Worm (Caenorhabditis elegans) whole organism, L3 larva: ENCODE data around the gene plp-1.

Experiments used
- R02D3.7 ChIP-seq: fragments of 150-350 bp; optimal IDR thresholded peaks from 2 replicates; lab custom pipeline; 2014; ENCODE audit warnings: missing biosample characterization, missing genetic modification characterization
- ZK546.5 ChIP-seq: sonication (generic microtip); optimal IDR thresholded peaks from 2 replicates; lab custom pipeline; 2017; ENCODE audit warnings: missing biosample characterization, missing genetic modification characterization
- ama-1 ChIP-seq: fragments of 150-350 bp; optimal IDR thresholded peaks from 2 replicates; lab custom pipeline; 2018
- ceh-16 ChIP-seq: sonication (generic microtip); optimal IDR thresholded peaks from 2 replicates; lab custom pipeline; 2017; ENCODE audit warnings: missing biosample characterization, missing genetic modification characterization
- ceh-82 ChIP-seq: fragments of 150-350 bp; optimal IDR thresholded peaks from 2 replicates; lab custom pipeline; 2014; ENCODE audit warnings: missing biosample characterization, missing genetic modification characterization
- ceh-9 ChIP-seq: sonication (generic microtip); optimal IDR thresholded peaks from 2 replicates; lab custom pipeline; 2018; ENCODE audit warnings: missing biosample characterization, missing genetic modification characterization
- daf-12 ChIP-seq: fragments of 150-350 bp; optimal IDR thresholded peaks from 2 replicates; lab custom pipeline; 2014; ENCODE audit warnings: missing biosample characterization, missing genetic modification reagents, missing genetic modification characterization
- egl-27 ChIP-seq: sonication (generic microtip); optimal IDR thresholded peaks from 4 replicates; lab custom pipeline; 2017; ENCODE audit warnings: missing biosample characterization, missing genetic modification reagents, missing genetic modification characterization
- egl-5 ChIP-seq: fragments of 150-350 bp; optimal IDR thresholded peaks from 2 replicates; lab custom pipeline; 2017; ENCODE audit warnings: missing biosample characterization, missing genetic modification reagents, missing genetic modification characterization, inconsistent platforms
- elt-1 ChIP-seq: fragments of 150-350 bp; optimal IDR thresholded peaks from 2 replicates; lab custom pipeline; 2014; ENCODE audit warnings: missing biosample characterization, missing genetic modification characterization
- eor-1 ChIP-seq, 2 experiments: fragments of 150-350 bp; optimal IDR thresholded peaks; 2 replicates each; lab custom pipeline; 2014 to 2018; ENCODE audit warnings: missing biosample characterization in 2 of 2, missing genetic modification characterization in 2 of 2
- fkh-10 ChIP-seq: sonication (generic microtip); optimal IDR thresholded peaks from 2 replicates; lab custom pipeline; 2017; ENCODE audit warnings: missing biosample characterization, missing genetic modification reagents, missing genetic modification characterization
- fkh-2 ChIP-seq: fragments of 150-350 bp; optimal IDR thresholded peaks from 2 replicates; lab custom pipeline; 2014; ENCODE audit warnings: missing biosample characterization, missing genetic modification reagents, missing genetic modification characterization
- fos-1 ChIP-seq: fragments of 150-350 bp; optimal IDR thresholded peaks from 2 replicates; lab custom pipeline; 2014; ENCODE audit warnings: missing biosample characterization, missing genetic modification characterization
- hmg-11 ChIP-seq: sonication (generic microtip); optimal IDR thresholded peaks from 2 replicates; lab custom pipeline; 2016; ENCODE audit warnings: missing genetic modification characterization, missing compliant biosample characterization
- jun-1 ChIP-seq: fragments of 150-350 bp; optimal IDR thresholded peaks from 2 replicates; lab custom pipeline; 2014; ENCODE audit warnings: missing biosample characterization, missing genetic modification reagents, missing genetic modification characterization
- lin-15B ChIP-seq: fragments of 150-350 bp; optimal IDR thresholded peaks from 2 replicates; lab custom pipeline; 2014; ENCODE audit warnings: missing biosample characterization, missing genetic modification characterization
- lin-39 ChIP-seq: fragments of 150-350 bp; optimal IDR thresholded peaks from 2 replicates; lab custom pipeline; 2018; ENCODE audit warnings: missing biosample characterization, missing genetic modification reagents, missing genetic modification characterization
- lsy-12 ChIP-seq: sonication (generic microtip); optimal IDR thresholded peaks from 2 replicates; lab custom pipeline; 2016; ENCODE audit warnings: mild to moderate bottlenecking, missing genetic modification characterization, missing compliant biosample characterization
- mdl-1 ChIP-seq: fragments of 150-350 bp; optimal IDR thresholded peaks from 2 replicates; lab custom pipeline; 2014; ENCODE audit warnings: missing biosample characterization, missing genetic modification characterization
- mml-1 ChIP-seq: fragments of 150-350 bp; sonication (generic microtip); optimal IDR thresholded peaks from 3 replicates; lab custom pipeline; 2014; ENCODE audit warnings: missing biosample characterization, missing genetic modification characterization
- nfya-1 ChIP-seq: sonication (generic microtip); optimal IDR thresholded peaks from 2 replicates; lab custom pipeline; 2017; ENCODE audit warnings: missing genetic modification characterization, mild to moderate bottlenecking, missing compliant biosample characterization, antibody characterized with exemption, moderate library complexity; ENCODE audit not compliant: insufficient read depth
- nhr-11 ChIP-seq: fragments of 150-350 bp; optimal IDR thresholded peaks from 2 replicates; lab custom pipeline; 2014; ENCODE audit warnings: missing biosample characterization, missing genetic modification characterization
- nhr-25 ChIP-seq: sonication (generic microtip); optimal IDR thresholded peaks from 2 replicates; lab custom pipeline; 2017; ENCODE audit warnings: missing biosample characterization, missing genetic modification characterization
- nhr-76 ChIP-seq: fragments of 150-350 bp; sonication (generic microtip); optimal IDR thresholded peaks from 5 replicates; lab custom pipeline; 2014; ENCODE audit warnings: missing biosample characterization, missing genetic modification characterization
- nhr-77 ChIP-seq: fragments of 150-350 bp; optimal IDR thresholded peaks from 2 replicates; lab custom pipeline; 2014; ENCODE audit warnings: missing biosample characterization, missing genetic modification characterization
- pha-4 ChIP-seq: fragments of 150-350 bp; optimal IDR thresholded peaks from 2 replicates; lab custom pipeline; 2014; ENCODE audit warnings: missing biosample characterization, missing genetic modification reagents, missing genetic modification characterization
- snpc-4 ChIP-seq: fragments of 150-350 bp; optimal IDR thresholded peaks from 2 replicates; lab custom pipeline; 2014; ENCODE audit warnings: missing biosample characterization, missing genetic modification characterization
- unc-62 ChIP-seq: fragments of 150-350 bp; sonication (generic microtip); optimal IDR thresholded peaks from 4 replicates; lab custom pipeline; 2014; ENCODE audit warnings: missing biosample characterization, missing genetic modification reagents, missing genetic modification characterization
- zag-1 ChIP-seq: fragments of 150-350 bp; optimal IDR thresholded peaks from 2 replicates; lab custom pipeline; 2014; ENCODE audit warnings: missing biosample characterization, missing genetic modification characterization
- ztf-11 ChIP-seq: fragments of 150-350 bp; optimal IDR thresholded peaks from 2 replicates; lab custom pipeline; 2014; ENCODE audit warnings: missing biosample characterization, missing genetic modification characterization

plp-1 gene

DNA sequence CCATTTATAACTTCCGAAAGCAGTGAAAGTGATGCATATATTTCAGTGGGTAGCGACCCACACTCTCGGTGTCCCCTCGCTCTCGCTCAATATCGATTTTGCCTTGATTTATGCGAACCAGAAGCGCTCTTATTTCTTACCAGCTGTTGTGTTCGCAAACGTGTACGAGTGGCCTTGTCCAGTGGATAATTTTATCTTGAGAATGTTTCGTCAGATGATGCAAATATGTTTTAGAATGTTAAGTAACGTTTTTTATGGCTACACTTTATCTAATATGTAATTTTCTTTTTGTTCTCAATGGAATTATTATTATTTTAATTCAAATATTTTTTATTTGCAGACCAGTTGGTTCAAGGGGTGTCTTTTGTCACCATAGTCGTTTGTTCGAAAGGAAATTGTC, at the start of gene plp-1:
Gene plp-1 (plus strand): TSS at position 341 of the 400 bp plus-strand sequence.
- no peak for TF ChIP-seq egl-27 (tag; lab: Kevin White, UChicago)
- TF ChIP-seq nhr-77 (tag; lab: Kevin White, UChicago), result no peak
- no peak for TF ChIP-seq ama-1
- TF ChIP-seq mml-1 (tag; lab: Kevin White, UChicago), result no peak
- TF ChIP-seq R02D3.7 (tag; lab: Kevin White, UChicago), result no peak
- TF ChIP-seq ZK546.5 (tag; lab: Kevin White, UChicago), result no peak
- TF ChIP-seq nhr-25, result no peak
- no peak for TF ChIP-seq jun-1 (tag; lab: Kevin White, UChicago)
- no peak for TF ChIP-seq eor-1 (tag; optimal IDR thresholded peaks at IDR 0.05; lab: Kevin White, UChicago)
- TF ChIP-seq ceh-82, result no peak
- TF ChIP-seq snpc-4 (tag; lab: Kevin White, UChicago), result no peak
- no peak for TF ChIP-seq mdl-1 (tag; lab: Kevin White, UChicago)
- TF ChIP-seq ceh-9 (tag; lab: Kevin White, UChicago), result no peak
- no peak for TF ChIP-seq fkh-2 (tag; lab: Kevin White, UChicago)
- TF ChIP-seq hmg-11 (tag; lab: Kevin White, UChicago), result no peak
- no peak for TF ChIP-seq lin-15B (tag; lab: Kevin White, UChicago)
- TF ChIP-seq, all 47 proteins: peak for 0

DNA sequence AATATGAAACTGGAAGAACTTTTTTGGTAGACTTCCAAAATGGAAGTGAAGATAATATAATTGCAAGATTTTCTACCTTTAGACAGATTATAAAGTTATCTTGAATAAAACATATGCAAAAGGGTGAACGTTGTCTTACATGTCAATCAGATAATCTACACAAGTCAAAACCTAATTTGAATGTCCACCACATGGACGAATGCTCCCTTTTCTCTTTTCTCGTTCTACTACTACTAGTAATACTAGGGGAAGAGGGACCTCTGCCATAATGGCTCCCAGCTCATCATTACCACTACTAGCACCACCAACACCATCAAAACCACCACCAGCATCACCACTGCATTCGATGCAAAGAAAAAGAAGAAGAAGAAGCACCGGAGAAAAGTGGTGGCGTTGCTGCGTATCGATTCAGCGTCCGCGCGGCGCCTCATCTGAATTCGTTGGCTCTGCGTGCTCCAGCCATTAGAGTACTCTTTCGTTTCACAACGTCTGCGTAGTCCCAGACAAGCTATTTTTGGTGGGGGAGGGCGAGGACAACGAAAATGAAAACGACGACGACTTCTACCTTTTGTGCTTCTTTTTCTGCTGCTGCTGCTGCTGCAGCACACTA, 47.8 kb upstream of the plp-1 start:
- no peak for TF ChIP-seq nhr-25
- TF ChIP-seq pha-4 (tag; lab: Kevin White, UChicago), result no peak
- TF ChIP-seq nhr-76, result no peak
- TF ChIP-seq ama-1, result no peak
- peak; percentile 42 for TF ChIP-seq hmg-11 (tag; lab: Kevin White, UChicago)
- no peak for TF ChIP-seq daf-12
- TF ChIP-seq eor-1 (tag; optimal IDR thresholded peaks at IDR 0.05; lab: Kevin White, UChicago), result no peak
- no peak for TF ChIP-seq nhr-11
- TF ChIP-seq R02D3.7 (tag; lab: Kevin White, UChicago), result no peak
- no peak for TF ChIP-seq ztf-11 (tag; lab: Kevin White, UChicago)
- no peak for TF ChIP-seq egl-27 (tag; lab: Kevin White, UChicago)
- peak; percentile 84 for TF ChIP-seq lin-39 (tag; lab: Kevin White, UChicago)
- TF ChIP-seq ceh-16 (tag; lab: Kevin White, UChicago), result no peak
- peak; percentile 51 for TF ChIP-seq nfya-1
- TF ChIP-seq fos-1 (tag; lab: Kevin White, UChicago), result no peak
- no peak for TF ChIP-seq ceh-82
- no peak for TF ChIP-seq ceh-9 (tag; lab: Kevin White, UChicago)
- no peak for TF ChIP-seq fkh-10 (GFP tag; lab: Kevin White, UChicago)
- TF ChIP-seq lin-15B (tag; lab: Kevin White, UChicago), result no peak
- no peak for TF ChIP-seq unc-62 (GFP tag; lab: Kevin White, UChicago)
- TF ChIP-seq mdl-1 (tag; lab: Kevin White, UChicago), result no peak
- TF ChIP-seq snpc-4 (tag; lab: Kevin White, UChicago), result peak; percentile 11
- TF ChIP-seq elt-1, result no peak
- TF ChIP-seq ZK546.5 (tag; lab: Kevin White, UChicago), result no peak

ce11 chrIV:7586972-7587371, 46.2 kb upstream of the plp-1 start:
- TF ChIP-seq daf-12 (no peak), ZK546.5 (tag; lab: Kevin White, UChicago) (no peak), ama-1 (no peak), zag-1 (tag; lab: Kevin White, UChicago) (no peak), fkh-10 (GFP tag; lab: Kevin White, UChicago) (peak; percentile 42)

DNA sequence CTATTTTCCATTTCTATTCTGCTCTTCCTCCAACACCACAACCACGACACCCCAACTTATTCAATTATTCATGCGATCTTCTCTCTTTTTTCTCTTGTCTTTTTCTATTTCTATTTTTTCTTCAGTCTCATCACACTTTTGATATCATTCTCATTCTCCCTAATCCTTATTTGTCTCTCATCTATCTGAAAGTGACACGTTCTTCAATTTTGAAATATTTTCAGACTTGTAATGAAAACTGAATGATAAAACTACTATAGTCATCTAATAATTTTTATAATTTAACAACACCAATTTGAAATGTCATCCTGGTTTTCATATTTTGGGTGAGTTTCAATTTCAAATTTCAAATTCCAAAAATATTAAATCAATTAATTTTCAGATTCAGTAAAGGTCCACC, 44.5 kb upstream of the plp-1 start, which contains the start of gene cla-1:
Gene cla-1 (plus strand): TSS at position 301 of the 400 bp plus-strand sequence.
- TF ChIP-seq lin-15B (tag; lab: Kevin White, UChicago), result no peak
- TF ChIP-seq pha-4 (tag; lab: Kevin White, UChicago), result no peak
- no peak for TF ChIP-seq ama-1
- TF ChIP-seq mml-1 (tag; lab: Kevin White, UChicago), result no peak
- TF ChIP-seq lsy-12 (tag; lab: Kevin White, UChicago), result no peak
- TF ChIP-seq egl-5 (tag; lab: Kevin White, UChicago), result no peak
- no peak for TF ChIP-seq unc-62 (GFP tag; lab: Kevin White, UChicago)
- TF ChIP-seq zag-1 (tag; lab: Kevin White, UChicago), result no peak
- TF ChIP-seq, all 47 proteins: peak for 0

- TF ChIP-seq fos-1 (tag; lab: Kevin White, UChicago) (no peak), unc-62 (GFP tag; lab: Kevin White, UChicago) (no peak)
Observed at ce11 chrIV:7605413-7605812, 27.7 kb upstream of the plp-1 start.
